Comparison of ENCODE assay signal across 2 fruit fly cellular contexts in genomic region chr3L:11294496-11295163, dm6.
TF ChIP-seq lines count a peak whose summit lies in the region.

No protein-coding gene starts in this region.

TF ChIP-seq in whole organism, embryonic, 481 proteins besides CTCF, POLR2A, EP300 and RAD21 (continued from another document and continues in another):
- TF ChIP-seq CG6654 (GFP tag; optimal IDR thresholded peaks at IDR 0.05; lab: Kevin White, UChicago) (no peak), sug (tag; optimal IDR thresholded peaks at IDR 0.05; lab: Kevin White, UChicago) (no peak), CG2199 (GFP tag; IDR thresholded peaks at IDR 0.05; lab: Robert Waterston, UW) (0 out of 3 replicates have a peak, but pooled peaks have one; percentile 48), sr (GFP tag; IDR thresholded peaks at IDR 0.05; lab: Robert Waterston, UW) (0 out of 3 replicates have a peak, but pooled peaks have one; percentile 15), Med (GFP tag; lab: Kevin White, UChicago) (peak; percentile 76), kah (GFP tag; optimal IDR thresholded peaks at IDR 0.05; lab: Kevin White, UChicago) (peak; percentile 50), CG8290 (GFP tag; optimal IDR thresholded peaks at IDR 0.05; lab: Kevin White, UChicago) (no peak), CG8290 (tag; optimal IDR thresholded peaks at IDR 0.05; lab: Kevin White, UChicago) (peak in 1 of 2 experiments; percentile 12), Xrp1 (GFP tag; IDR thresholded peaks at IDR 0.05; lab: Robert Waterston, UW) (0 out of 2 replicates have a peak, but pooled peaks have one; percentile 14), Sry-δ (GFP tag; optimal IDR thresholded peaks at IDR 0.05; lab: Kevin White, UChicago) (no peak), dmrt99B (tag; optimal IDR thresholded peaks at IDR 0.05; lab: Kevin White, UChicago) (peak; percentile 11), Gug (GFP tag; IDR thresholded peaks at IDR 0.05; lab: Robert Waterston, UW) (no peak), dati (GFP tag; IDR thresholded peaks at IDR 0.05; lab: Robert Waterston, UW) (no peak), Optix (GFP tag; IDR thresholded peaks at IDR 0.05; lab: Robert Waterston, UW) (no peak), CG4404 (GFP tag; IDR thresholded peaks at IDR 0.05; lab: Robert Waterston, UW) (no peak), ranshi (GFP tag; IDR thresholded peaks at IDR 0.05; lab: Robert Waterston, UW) (0 out of 2 replicates have a peak, but pooled peaks have one; percentile 21), mld (GFP tag; IDR thresholded peaks at IDR 0.05; lab: Robert Waterston, UW; ENCODE audit: partially characterized antibody) (no peak), CG6175 (GFP tag; IDR thresholded peaks at IDR 0.05; lab: Robert Waterston, UW) (peak; percentile 99), CG13287 (GFP tag; IDR thresholded peaks at IDR 0.05; lab: Robert Waterston, UW; ENCODE audit: partially characterized antibody) (peak; percentile 26; the same call in 1 of the 2 replicates), lab (GFP tag; optimal IDR thresholded peaks at IDR 0.05; lab: Kevin White, UChicago) (peak; percentile 18), vvl (GFP tag; IDR thresholded peaks at IDR 0.05; lab: Robert Waterston, UW) (peak; percentile 28; the same call in 1 of the 2 replicates), Myb (GFP tag; optimal IDR thresholded peaks at IDR 0.05; lab: Kevin White, UChicago) (no peak), CG11093 (GFP tag; IDR thresholded peaks at IDR 0.05; lab: Robert Waterston, UW) (no peak), Atf6 (GFP tag; IDR thresholded peaks at IDR 0.05; lab: Robert Waterston, UW) (no peak), CG5180 (GFP tag; optimal IDR thresholded peaks at IDR 0.05; lab: Kevin White, UChicago) (peak; percentile 76), CG10274 (GFP tag; optimal IDR thresholded peaks at IDR 0.05; lab: Kevin White, UChicago) (peak; percentile 5), Aef1 (GFP tag; IDR thresholded peaks at IDR 0.05; lab: Robert Waterston, UW) (peak; percentile 51; the same call in 1 of the 3 replicates), ERR (GFP tag; optimal IDR thresholded peaks at IDR 0.05; lab: Kevin White, UChicago) (no peak), ab (GFP tag; optimal IDR thresholded peaks at IDR 0.05; lab: Kevin White, UChicago) (no peak), Dll (GFP tag; IDR thresholded peaks at IDR 0.05; lab: Robert Waterston, UW; ENCODE audit: partially characterized antibody) (0 out of 4 replicates have a peak, but pooled peaks have one; percentile 22), CG8281 (tag; optimal IDR thresholded peaks at IDR 0.05; lab: Kevin White, UChicago) (peak; percentile 1), Fer1 (GFP tag; optimal IDR thresholded peaks at IDR 0.05; lab: Kevin White, UChicago) (no peak), Abd-B (GFP tag; optimal IDR thresholded peaks at IDR 0.05; lab: Kevin White, UChicago) (no peak), Mrtf (GFP tag; IDR thresholded peaks at IDR 0.05; lab: Robert Waterston, UW) (no peak), usp (GFP tag; optimal IDR thresholded peaks at IDR 0.05; lab: Kevin White, UChicago) (no peak), CG1832 (GFP tag; optimal IDR thresholded peaks at IDR 0.05; lab: Kevin White, UChicago) (peak; percentile 54), CG9215 (GFP tag; IDR thresholded peaks at IDR 0.05; lab: Robert Waterston, UW) (no peak), Hr78 (GFP tag; optimal IDR thresholded peaks at IDR 0.05; lab: Kevin White, UChicago) (peak in 1 of 2 experiments; percentile 36), yki (optimal IDR thresholded peaks at IDR 0.05; lab: Kevin White, UChicago) (peak; percentile 59), CG9932 (GFP tag; IDR thresholded peaks at IDR 0.05; lab: Robert Waterston, UW) (peak; percentile 28; the same call in 1 of the 2 replicates), aop (GFP tag; IDR thresholded peaks at IDR 0.05; lab: Robert Waterston, UW) (0 out of 2 replicates have a peak, but pooled peaks have one; percentile 11), vnd (GFP tag; IDR thresholded peaks at IDR 0.05; lab: Robert Waterston, UW; ENCODE audit: partially characterized antibody) (no peak), CG6765 (GFP tag; optimal IDR thresholded peaks at IDR 0.05; lab: Kevin White, UChicago) (no peak), Trl (optimal IDR thresholded peaks at IDR 0.05; lab: Kevin White, UChicago) (peak; percentile 79 to 82), Trl (GFP tag; optimal IDR thresholded peaks at IDR 0.05; lab: Kevin White, UChicago) (peak; percentile 12), shn (GFP tag; optimal IDR thresholded peaks at IDR 0.05; lab: Kevin White, UChicago) (no peak), chinmo (GFP tag; IDR thresholded peaks at IDR 0.05; lab: Robert Waterston, UW; ENCODE audit: partially characterized antibody) (peak; percentile 92; the same call in 2 of the 4 replicates), sqz (GFP tag; optimal IDR thresholded peaks at IDR 0.05; lab: Kevin White, UChicago) (peak; percentile 28), CG10431 (GFP tag; optimal IDR thresholded peaks at IDR 0.05; lab: Kevin White, UChicago) (no peak), Meics (GFP tag; optimal IDR thresholded peaks at IDR 0.05; lab: Kevin White, UChicago) (no peak), CG11723 (GFP tag; optimal IDR thresholded peaks at IDR 0.05; lab: Kevin White, UChicago) (no peak), CG17385 (GFP tag; optimal IDR thresholded peaks at IDR 0.05; lab: Kevin White, UChicago) (no peak), row (GFP tag; IDR thresholded peaks at IDR 0.05; lab: Robert Waterston, UW) (0 out of 3 replicates have a peak, but pooled peaks have one; percentile 25), dimm (GFP tag; IDR thresholded peaks at IDR 0.05; lab: Robert Waterston, UW) (no peak), CG6683 (GFP tag; optimal IDR thresholded peaks at IDR 0.05; lab: Kevin White, UChicago) (no peak), Dbx (GFP tag; IDR thresholded peaks at IDR 0.05; lab: Robert Waterston, UW) (0 out of 3 replicates have a peak, but pooled peaks have one; percentile 11), wdn (GFP tag; IDR thresholded peaks at IDR 0.05; lab: Robert Waterston, UW) (no peak), so (GFP tag; IDR thresholded peaks at IDR 0.05; lab: Robert Waterston, UW) (peak; percentile 41; the same call in 1 of the 3 replicates), Mad (GFP tag; optimal IDR thresholded peaks at IDR 0.05; lab: Kevin White, UChicago) (no peak), Adf1 (GFP tag; IDR thresholded peaks at IDR 0.05; lab: Robert Waterston, UW) (peak; percentile 68), lbe (GFP tag; optimal IDR thresholded peaks at IDR 0.05; lab: Kevin White, UChicago) (peak; percentile 2), CG32772 (GFP tag; IDR thresholded peaks at IDR 0.05; lab: Robert Waterston, UW) (peak; percentile 61), Elba2 (GFP tag; optimal IDR thresholded peaks at IDR 0.05; lab: Kevin White, UChicago) (no peak), slp2 (GFP tag; optimal IDR thresholded peaks at IDR 0.05; lab: Kevin White, UChicago) (no peak)

TF ChIP-seq in whole organism, prepupa, 60 proteins besides CTCF, POLR2A, EP300 and RAD21 (continued from another document):
- TF ChIP-seq CG6276 (GFP tag; optimal IDR thresholded peaks at IDR 0.05; lab: Kevin White, UChicago) = no peak
- peak; percentile 19 for TF ChIP-seq CG9139 (GFP tag; optimal IDR thresholded peaks at IDR 0.05; lab: Kevin White, UChicago)
- TF ChIP-seq CG34406 (GFP tag; optimal IDR thresholded peaks at IDR 0.05; lab: Kevin White, UChicago) = peak; percentile 5
- TF ChIP-seq topi (GFP tag; optimal IDR thresholded peaks at IDR 0.05; lab: Kevin White, UChicago) = no peak
- no peak for TF ChIP-seq CG8319 (GFP tag; optimal IDR thresholded peaks at IDR 0.05; lab: Kevin White, UChicago)
- TF ChIP-seq OdsH (GFP tag; optimal IDR thresholded peaks at IDR 0.05; lab: Kevin White, UChicago) = no peak
- TF ChIP-seq CG6854 (GFP tag; optimal IDR thresholded peaks at IDR 0.05; lab: Kevin White, UChicago) = peak; percentile 79
- TF ChIP-seq Lpt (GFP tag; optimal IDR thresholded peaks at IDR 0.05; lab: Kevin White, UChicago) = peak; percentile 48
- TF ChIP-seq vri (GFP tag; optimal IDR thresholded peaks at IDR 0.05; lab: Kevin White, UChicago) = peak; percentile 42
- TF ChIP-seq Met (GFP tag; optimal IDR thresholded peaks at IDR 0.05; lab: Kevin White, UChicago) = no peak
- TF ChIP-seq CG10669 (GFP tag; optimal IDR thresholded peaks at IDR 0.05; lab: Kevin White, UChicago) = no peak
- TF ChIP-seq dac (GFP tag; optimal IDR thresholded peaks at IDR 0.05; lab: Kevin White, UChicago) = no peak
- no peak for TF ChIP-seq acj6 (GFP tag; optimal IDR thresholded peaks at IDR 0.05; lab: Kevin White, UChicago)
- TF ChIP-seq CG32006 (GFP tag; optimal IDR thresholded peaks at IDR 0.05; lab: Kevin White, UChicago) = no peak
- peak; percentile 35 for TF ChIP-seq Eip75B (GFP tag; optimal IDR thresholded peaks at IDR 0.05; lab: Kevin White, UChicago)
- peak; percentile 10 for TF ChIP-seq Sox102F (GFP tag; optimal IDR thresholded peaks at IDR 0.05; lab: Kevin White, UChicago)
- no peak for TF ChIP-seq CG16779 (tag; optimal IDR thresholded peaks at IDR 0.05; lab: Kevin White, UChicago)
- no peak for TF ChIP-seq CG7368 (GFP tag; optimal IDR thresholded peaks at IDR 0.05; lab: Kevin White, UChicago)
- TF ChIP-seq fd59A (GFP tag; optimal IDR thresholded peaks at IDR 0.05; lab: Kevin White, UChicago) = no peak
- TF ChIP-seq CG1621 (tag; optimal IDR thresholded peaks at IDR 0.05; lab: Kevin White, UChicago) = no peak
- TF ChIP-seq CG11762 (GFP tag; optimal IDR thresholded peaks at IDR 0.05; lab: Kevin White, UChicago; ENCODE audit: insufficient read depth) = no peak
- TF ChIP-seq Hr38 (GFP tag; optimal IDR thresholded peaks at IDR 0.05; lab: Kevin White, UChicago) = no peak
- TF ChIP-seq fkh (GFP tag; optimal IDR thresholded peaks at IDR 0.05; lab: Kevin White, UChicago) = peak; percentile 3
- no peak for TF ChIP-seq dsx (GFP tag; optimal IDR thresholded peaks at IDR 0.05; lab: Kevin White, UChicago; ENCODE audit: poor library complexity, severe bottlenecking)
- TF ChIP-seq Gug (GFP tag; IDR thresholded peaks at IDR 0.05; lab: Robert Waterston, UW) = no peak
- no peak for TF ChIP-seq Eip78C (GFP tag; lab: Kevin White, UChicago)
- no peak for TF ChIP-seq salr (GFP tag; optimal IDR thresholded peaks at IDR 0.05; lab: Kevin White, UChicago)
- TF ChIP-seq svp (GFP tag; lab: Kevin White, UChicago) = peak; percentile 79
- no peak for TF ChIP-seq Hr4 (GFP tag; optimal IDR thresholded peaks at IDR 0.05; lab: Kevin White, UChicago)
- no peak for TF ChIP-seq Sox15 (GFP tag; optimal IDR thresholded peaks at IDR 0.05; lab: Kevin White, UChicago)
- TF ChIP-seq eg (GFP tag; IDR thresholded peaks at IDR 0.05; lab: Robert Waterston, UW) = peak; percentile 60; the same call in 2 of the 3 replicates
- no peak for TF ChIP-seq Smox (GFP tag; optimal IDR thresholded peaks at IDR 0.05; lab: Kevin White, UChicago)
- TF ChIP-seq net (GFP tag; optimal IDR thresholded peaks at IDR 0.05; lab: Kevin White, UChicago) = no peak
- no peak for TF ChIP-seq CG10631 (GFP tag; optimal IDR thresholded peaks at IDR 0.05; lab: Kevin White, UChicago)
- TF ChIP-seq ss (GFP tag; optimal IDR thresholded peaks at IDR 0.05; lab: Kevin White, UChicago) = no peak
- TF ChIP-seq CG11294 (GFP tag; IDR thresholded peaks at IDR 0.05; lab: Robert Waterston, UW) = no peak
- no peak for TF ChIP-seq pdm3 (GFP tag; optimal IDR thresholded peaks at IDR 0.05; lab: Kevin White, UChicago)
- TF ChIP-seq Blimp-1 (GFP tag; optimal IDR thresholded peaks at IDR 0.05; lab: Kevin White, UChicago) = no peak
- no peak for TF ChIP-seq CG31627 (GFP tag; optimal IDR thresholded peaks at IDR 0.05; lab: Kevin White, UChicago)
- no peak for TF ChIP-seq fd85E (GFP tag; optimal IDR thresholded peaks at IDR 0.05; lab: Kevin White, UChicago)
- no peak for TF ChIP-seq CG4318 (GFP tag; optimal IDR thresholded peaks at IDR 0.05; lab: Kevin White, UChicago)
